Worm (Caenorhabditis elegans): ENCODE measurements around the gene Y62H9A.12.

The Y62H9A.12 gene

ce11 chrX:11934933-11935332 is 21.0 kb downstream of the Y62H9A.12 start (continued):
- TF ChIP-seq ceh-62 (tag; optimal IDR thresholded peaks at IDR 0.05) (no peak), ces-1 (GFP tag; optimal IDR thresholded peaks at IDR 0.05) (no peak), spr-3 (GFP tag; optimal IDR thresholded peaks at IDR 0.05) (peak; percentile 58), T26A8.4 (GFP tag; IDR thresholded peaks at IDR 0.05) (no peak), saeg-2 (GFP tag; IDR thresholded peaks at IDR 0.05) (no peak), lin-1 (GFP tag; IDR thresholded peaks at IDR 0.05) (peak; percentile 59; the same call in 1 of the 2 replicates), nhr-11 (tag; optimal IDR thresholded peaks at IDR 0.05) (no peak), duxl-1 (tag; optimal IDR thresholded peaks at IDR 0.05; ENCODE audit: poor library complexity) (peak; percentile 78), F37D6.2 (tag; optimal IDR thresholded peaks at IDR 0.05) (peak; percentile 82), F49E8.2 (tag; optimal IDR thresholded peaks at IDR 0.05; ENCODE audit: borderline replicate concordance) (peak; percentile 59), dpl-1 (GFP tag; optimal IDR thresholded peaks at IDR 0.05) (no peak), mdt-29 (GFP tag; IDR thresholded peaks at IDR 0.05) (no peak; the same call in 1 of the 2 replicates), unc-130 (GFP tag; optimal IDR thresholded peaks at IDR 0.05) (peak; percentile 16), rbr-2 (tag; optimal IDR thresholded peaks at IDR 0.05) (peak; percentile 72), R02D3.7 (tag; optimal IDR thresholded peaks at IDR 0.05) (no peak), nhr-48 (tag; optimal IDR thresholded peaks at IDR 0.05) (peak; percentile 42), mxl-3 (GFP tag; optimal IDR thresholded peaks at IDR 0.05) (peak; percentile 11), Y105C5A.15 (GFP tag; IDR thresholded peaks at IDR 0.05) (peak; percentile 51; the same call in 1 of the 2 replicates), nhr-25 (tag; optimal IDR thresholded peaks at IDR 0.05; ENCODE audit: borderline replicate concordance, insufficient read depth) (no peak), hlh-11 (tag; optimal IDR thresholded peaks at IDR 0.05) (peak; percentile 44), madf-9 (GFP tag; conservative IDR thresholded peaks at IDR 0.05) (peak; percentile 79), ctbp-1 (GFP tag; IDR thresholded peaks at IDR 0.05) (peak; percentile 74), spr-1 (tag; optimal IDR thresholded peaks at IDR 0.05) (peak; percentile 62), snpc-1.2 (GFP tag; IDR thresholded peaks at IDR 0.05) (peak; percentile 87), zag-1 (tag; optimal IDR thresholded peaks at IDR 0.05) (no peak), dve-1 (tag; optimal IDR thresholded peaks at IDR 0.05; ENCODE audit: insufficient read depth) (peak; percentile 43), lin-38 (GFP tag; IDR thresholded peaks at IDR 0.05) (peak; percentile 71), dmd-6 (GFP tag; IDR thresholded peaks at IDR 0.05) (peak; percentile 66; the same call in 1 of the 2 replicates), D1046.2 (GFP tag; IDR thresholded peaks at IDR 0.05) (peak; percentile 58; the same call in 1 of the 2 replicates), hmg-1.1 (GFP tag; IDR thresholded peaks at IDR 0.05) (peak; percentile 92), ceh-20 (GFP tag; IDR thresholded peaks at IDR 0.05) (peak; percentile 73), nhr-76 (tag; optimal IDR thresholded peaks at IDR 0.05) (no peak), zfp-3 (GFP tag; conservative IDR thresholded peaks at IDR 0.05) (no peak), nhr-6 (tag; optimal IDR thresholded peaks at IDR 0.05) (peak; percentile 29), ama-1 (optimal IDR thresholded peaks at IDR 0.05) (no peak), arid-1 (GFP tag; conservative IDR thresholded peaks at IDR 0.05) (peak; percentile 54; the same call in 1 of the 2 replicates), fos-1 (tag; optimal IDR thresholded peaks at IDR 0.05) (no peak), aly-2 (tag; optimal IDR thresholded peaks at IDR 0.05) (no peak), ZK337.2 (GFP tag; IDR thresholded peaks at IDR 0.05) (peak; percentile 43; the same call in 1 of the 2 replicates), F10B5.3 (tag; optimal IDR thresholded peaks at IDR 0.05) (peak; percentile 61), Y5F2A.4 (GFP tag; optimal IDR thresholded peaks at IDR 0.05) (peak; percentile 69), ceh-32 (tag; optimal IDR thresholded peaks at IDR 0.05; ENCODE audit: poor library complexity) (no peak), nhr-102 (tag; optimal IDR thresholded peaks at IDR 0.05) (peak; percentile 73), nhr-28 (tag; optimal IDR thresholded peaks at IDR 0.05) (peak; percentile 12), mes-2 (tag; optimal IDR thresholded peaks at IDR 0.05; ENCODE audit: poor library complexity, severe bottlenecking) (peak; percentile 85), lin-39 (tag; optimal IDR thresholded peaks at IDR 0.05) (no peak), php-3 (GFP tag; IDR thresholded peaks at IDR 0.05) (peak; percentile 63; the same call in 1 of the 2 replicates), fkh-10 (GFP tag; optimal IDR thresholded peaks at IDR 0.05) (no peak), mdl-1 (tag; optimal IDR thresholded peaks at IDR 0.05) (no peak), egl-43 (GFP tag; IDR thresholded peaks at IDR 0.05) (peak; percentile 94)
